Worm (Caenorhabditis elegans): ENCODE measurements around the gene sra-31.

DNA sequence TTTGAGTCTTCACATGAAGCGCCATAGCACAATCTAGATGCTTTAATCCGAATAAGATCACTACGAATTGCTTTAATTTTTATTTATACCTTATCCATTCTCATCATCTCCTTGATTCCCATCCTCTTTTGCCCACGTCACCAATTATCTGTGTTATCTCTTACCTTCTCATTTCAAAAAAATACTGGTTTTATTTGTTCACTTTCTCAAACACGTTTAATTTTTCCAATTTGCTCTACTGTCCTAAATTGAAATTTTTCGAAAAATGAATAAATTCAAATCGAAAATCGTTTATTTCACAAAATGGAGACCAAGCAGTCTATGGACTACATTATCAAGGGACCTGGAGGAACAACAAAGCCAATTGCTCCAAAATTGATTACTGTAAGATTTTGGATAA is 43.6 kb upstream of the sra-31 start, which contains the start of gene F54H5.3:
- TF ChIP-seq him-1 (tag; optimal IDR thresholded peaks at IDR 0.05) (no peak), W03F9.2 (tag; optimal IDR thresholded peaks at IDR 0.05) (no peak), dao-5 (tag; optimal IDR thresholded peaks at IDR 0.05) (no peak)
